Fruit fly (Drosophila melanogaster) whole organism, embryonic: ENCODE data around the gene Nup43.

Source experiments
- Atf6 ChIP-seq: fragments of 200-800 bp; sonication (Bioruptor generic); IDR thresholded peaks from 2 replicates; pipeline ENCODE4 v1.3.6; 2022; ENCODE audit warnings: missing biosample characterization, missing genetic modification characterization
- CG1024 ChIP-seq: fragments of 200-800 bp; sonication (Bioruptor generic); IDR thresholded peaks from 2 replicates; pipeline ENCODE4 v1.3.6; 2022; ENCODE audit warnings: missing biosample characterization, missing genetic modification characterization
- CG10431 ChIP-seq: fragments of 200-800 bp; sonication (Bioruptor generic); optimal IDR thresholded peaks from 3 replicates; lab custom pipeline; 2018; ENCODE audit warnings: missing biosample characterization, mild to moderate bottlenecking, missing genetic modification characterization
- CG10959 ChIP-seq: fragments of 200-800 bp; sonication (Bioruptor generic); IDR thresholded peaks from 2 replicates; pipeline ENCODE4 v1.3.6; 2022; ENCODE audit warnings: missing biosample characterization, missing genetic modification characterization
- CG11085 ChIP-seq: fragments of 200-800 bp; sonication (Bioruptor generic); IDR thresholded peaks from 2 replicates; pipeline ENCODE4 v1.3.6; 2022; ENCODE audit warnings: missing biosample characterization, missing genetic modification characterization
- CG13894 ChIP-seq: fragments of 200-800 bp; sonication (Bioruptor generic); optimal IDR thresholded peaks from 3 replicates; lab custom pipeline; 2018; ENCODE audit warnings: missing biosample characterization, mild to moderate bottlenecking, missing genetic modification characterization, moderate library complexity
- CG14441 ChIP-seq: fragments of 200-800 bp; sonication (Bioruptor generic); IDR thresholded peaks from 2 replicates; pipeline ENCODE4 v1.3.6; 2022; ENCODE audit warnings: missing biosample characterization, missing genetic modification characterization
- CG2889 ChIP-seq: fragments of 200-800 bp; sonication (Bioruptor generic); IDR thresholded peaks from 3 replicates; pipeline ENCODE4 v1.3.6; 2022; ENCODE audit warnings: missing biosample characterization, missing genetic modification characterization
- CG30020 ChIP-seq: fragments of 200-800 bp; optimal IDR thresholded peaks from 2 replicates; lab custom pipeline; 2019; ENCODE audit warnings: missing biosample characterization, mild to moderate bottlenecking, missing genetic modification characterization, moderate library complexity
- CG31388 ChIP-seq: fragments of 200-800 bp; sonication (Bioruptor generic); optimal IDR thresholded peaks from 2 replicates; lab custom pipeline; 2016; ENCODE audit warnings: missing biosample characterization, missing genetic modification characterization
- CG3847 ChIP-seq: fragments of 200-800 bp; sonication (Bioruptor generic); IDR thresholded peaks from 2 replicates; pipeline ENCODE4 v1.3.6; 2022; ENCODE audit warnings: missing biosample characterization, missing genetic modification characterization
- CG4282 ChIP-seq: fragments of 200-800 bp; sonication (Bioruptor generic); optimal IDR thresholded peaks from 2 replicates; lab custom pipeline; 2016; ENCODE audit warnings: missing biosample characterization, missing genetic modification characterization
- CG43689 ChIP-seq: fragments of 200-800 bp; sonication (Bioruptor generic); IDR thresholded peaks from 2 replicates; pipeline ENCODE4 v1.3.6; 2022; ENCODE audit warnings: missing biosample characterization, missing genetic modification characterization
- CG4707 ChIP-seq: fragments of 200-800 bp; sonication (Bioruptor generic); optimal IDR thresholded peaks from 2 replicates; lab custom pipeline; 2018; ENCODE audit warnings: missing biosample characterization, mild to moderate bottlenecking, missing genetic modification characterization, moderate library complexity
- CG4730 ChIP-seq: fragments of 200-800 bp; sonication (Bioruptor generic); IDR thresholded peaks from 2 replicates; pipeline ENCODE4 v1.3.6; 2022; ENCODE audit warnings: missing biosample characterization, missing genetic modification characterization
- CG5180 ChIP-seq: fragments of 200-800 bp; sonication (Bioruptor generic); optimal IDR thresholded peaks from 3 replicates; lab custom pipeline; 2017; ENCODE audit warnings: missing biosample characterization, missing genetic modification characterization, mild to moderate bottlenecking, moderate library complexity, missing genetic modification reagents
- CG6654 ChIP-seq: fragments of 200-800 bp; sonication (Bioruptor generic); optimal IDR thresholded peaks from 2 replicates; lab custom pipeline; 2017; ENCODE audit warnings: missing biosample characterization, mild to moderate bottlenecking, missing genetic modification characterization
- CG6689 ChIP-seq: fragments of 200-800 bp; sonication (Bioruptor generic); IDR thresholded peaks from 2 replicates; pipeline ENCODE4 v1.3.6; 2022; ENCODE audit warnings: missing biosample characterization, missing genetic modification characterization
- CTCF ChIP-seq: fragments of 200-800 bp; sonication (Bioruptor generic); optimal IDR thresholded peaks from 2 replicates; lab custom pipeline; 2017; ENCODE audit warnings: missing biosample characterization, mild to moderate bottlenecking, missing genetic modification characterization, moderate library complexity
- D ChIP-seq, 2 experiments: fragments of 200-800 bp in 1 of 2; fragments of >200 bp in 1 of 2; sonication (Bioruptor generic) in 1 of 2; optimal IDR thresholded peaks; 2 replicates in 1 of 2; 3 replicates in 1 of 2; lab custom pipeline; 2017; ENCODE audit warnings: mild to moderate bottlenecking in 1 of 2, missing biosample characterization in 1 of 2, missing genetic modification characterization in 1 of 2, missing genetic modification reagents in 1 of 2
- Dip2 ChIP-seq: fragments of 200-800 bp; sonication (Bioruptor generic); IDR thresholded peaks from 2 replicates; pipeline ENCODE4 v1.3.6; 2022; ENCODE audit warnings: missing biosample characterization, missing genetic modification characterization
- H15 ChIP-seq: fragments of 200-800 bp; sonication (Bioruptor generic); IDR thresholded peaks from 3 replicates; pipeline ENCODE4 v1.3.6; 2022; ENCODE audit warnings: missing biosample characterization, missing genetic modification characterization
- HHEX ChIP-seq: fragments of 200-800 bp; sonication (Bioruptor generic); optimal IDR thresholded peaks from 3 replicates; lab custom pipeline; 2017; ENCODE audit warnings: missing biosample characterization, mild to moderate bottlenecking, missing genetic modification characterization, missing genetic modification reagents
- HmgD ChIP-seq: fragments of 200-800 bp; sonication (Bioruptor generic); optimal IDR thresholded peaks from 3 replicates; lab custom pipeline; 2016; ENCODE audit warnings: missing biosample characterization, missing genetic modification characterization
- Mes4 ChIP-seq: fragments of 200-800 bp; sonication (Bioruptor generic); optimal IDR thresholded peaks from 2 replicates; lab custom pipeline; 2016; ENCODE audit warnings: missing biosample characterization, missing genetic modification characterization
- Nf-YB ChIP-seq: fragments of 200-800 bp; sonication (Bioruptor generic); optimal IDR thresholded peaks from 3 replicates; lab custom pipeline; 2019; ENCODE audit warnings: missing biosample characterization, mild to moderate bottlenecking, missing genetic modification characterization, moderate library complexity
- NfI ChIP-seq: fragments of 200-800 bp; sonication (Bioruptor generic); optimal IDR thresholded peaks from 3 replicates; lab custom pipeline; 2018; ENCODE audit warnings: missing biosample characterization, mild to moderate bottlenecking, missing genetic modification characterization, moderate library complexity
- PHDP ChIP-seq: fragments of 200-800 bp; sonication (Bioruptor generic); optimal IDR thresholded peaks from 3 replicates; lab custom pipeline; 2018; ENCODE audit warnings: missing biosample characterization, mild to moderate bottlenecking, missing genetic modification characterization, moderate library complexity
- Rfx ChIP-seq: fragments of 200-800 bp; sonication (Bioruptor generic); IDR thresholded peaks from 2 replicates; pipeline ENCODE4 v1.3.6; 2022; ENCODE audit warnings: missing biosample characterization, missing genetic modification characterization
- Side ChIP-seq: fragments of 200-800 bp; sonication (Bioruptor generic); optimal IDR thresholded peaks from 2 replicates; lab custom pipeline; 2016; ENCODE audit warnings: missing biosample characterization, missing genetic modification characterization
- Sin3A ChIP-seq: fragments of >200 bp; optimal IDR thresholded peaks from 2 replicates; lab custom pipeline; 2018
- Tbp ChIP-seq: fragments of >200 bp; optimal IDR thresholded peaks from 2 replicates; lab custom pipeline; 2018; ENCODE audit warnings: missing biosample characterization, missing genetic modification characterization
- ac ChIP-seq: fragments of 200-800 bp; sonication (Bioruptor generic); optimal IDR thresholded peaks from 3 replicates; lab custom pipeline; 2017; ENCODE audit warnings: missing biosample characterization, mild to moderate bottlenecking, missing genetic modification characterization
- chif ChIP-seq, 2 experiments: fragments of 200-800 bp; sonication (Bioruptor generic); optimal IDR thresholded peaks; 3 replicates each; lab custom pipeline; 2016; ENCODE audit warnings: missing biosample characterization in 2 of 2, missing genetic modification characterization in 2 of 2
- crp ChIP-seq, 2 experiments: fragments of 200-800 bp; sonication (Bioruptor generic); optimal IDR thresholded peaks; 2 replicates in 1 of 2; 3 replicates in 1 of 2; lab custom pipeline; 2017; ENCODE audit warnings: missing biosample characterization in 2 of 2, missing genetic modification characterization in 2 of 2, mild to moderate bottlenecking in 1 of 2, moderate library complexity in 1 of 2
- dati ChIP-seq: fragments of 200-800 bp; sonication (Bioruptor generic); IDR thresholded peaks from 2 replicates; pipeline ENCODE4 v1.3.6; 2022; ENCODE audit warnings: missing biosample characterization, missing genetic modification characterization
- disco-r ChIP-seq: fragments of 200-800 bp; sonication (Bioruptor generic); optimal IDR thresholded peaks from 2 replicates; lab custom pipeline; 2016; ENCODE audit warnings: missing biosample characterization, missing genetic modification characterization
- exex ChIP-seq: fragments of 200-800 bp; sonication (Bioruptor generic); optimal IDR thresholded peaks from 4 replicates; lab custom pipeline; 2018; ENCODE audit warnings: missing biosample characterization, mild to moderate bottlenecking, missing genetic modification characterization, moderate library complexity
- fd102C ChIP-seq: fragments of 200-800 bp; sonication (Bioruptor generic); optimal IDR thresholded peaks from 2 replicates; lab custom pipeline; 2018; ENCODE audit warnings: missing biosample characterization, mild to moderate bottlenecking, missing genetic modification characterization, moderate library complexity
- fd3F ChIP-seq: fragments of 200-800 bp; sonication (Bioruptor generic); optimal IDR thresholded peaks from 2 replicates; lab custom pipeline; 2018; ENCODE audit warnings: missing biosample characterization, mild to moderate bottlenecking, missing genetic modification characterization, moderate library complexity
- ind ChIP-seq: fragments of 200-800 bp; sonication (Bioruptor generic); optimal IDR thresholded peaks from 3 replicates; lab custom pipeline; 2016; ENCODE audit warnings: missing biosample characterization, missing genetic modification characterization
- jing ChIP-seq: fragments of 200-800 bp; sonication (Bioruptor generic); optimal IDR thresholded peaks from 2 replicates; lab custom pipeline; 2018; ENCODE audit warnings: missing biosample characterization, mild to moderate bottlenecking, missing genetic modification characterization
- knrl ChIP-seq: fragments of 200-800 bp; sonication (Bioruptor generic); IDR thresholded peaks from 3 replicates; pipeline ENCODE4 v1.3.6; 2022; ENCODE audit warnings: missing biosample characterization, missing genetic modification characterization; ENCODE audit not compliant: partially characterized antibody
- nmo ChIP-seq: fragments of 200-800 bp; sonication (Bioruptor generic); optimal IDR thresholded peaks from 2 replicates; lab custom pipeline; 2018; ENCODE audit warnings: missing biosample characterization, mild to moderate bottlenecking, missing genetic modification characterization, moderate library complexity
- p53 ChIP-seq: fragments of 200-800 bp; sonication (Bioruptor generic); optimal IDR thresholded peaks from 2 replicates; lab custom pipeline; 2016; ENCODE audit warnings: missing biosample characterization, missing genetic modification characterization
- pros ChIP-seq: fragments of 200-800 bp; sonication (Bioruptor generic); optimal IDR thresholded peaks from 3 replicates; lab custom pipeline; 2019; ENCODE audit warnings: missing biosample characterization, mild to moderate bottlenecking, missing genetic modification characterization, moderate library complexity
- sens-2 ChIP-seq: fragments of 200-800 bp; sonication (Bioruptor generic); IDR thresholded peaks from 2 replicates; pipeline ENCODE4 v1.3.6; 2022; ENCODE audit warnings: missing biosample characterization, missing genetic modification characterization
- so ChIP-seq: fragments of 200-800 bp; sonication (Bioruptor generic); IDR thresholded peaks from 3 replicates; pipeline ENCODE4 v1.3.6; 2022; ENCODE audit warnings: missing biosample characterization, missing genetic modification characterization
- zen ChIP-seq: fragments of 200-800 bp; sonication (Bioruptor generic); optimal IDR thresholded peaks from 3 replicates; lab custom pipeline; 2018; ENCODE audit warnings: missing biosample characterization, mild to moderate bottlenecking, missing genetic modification characterization, moderate library complexity

Nup43 gene

DNA sequence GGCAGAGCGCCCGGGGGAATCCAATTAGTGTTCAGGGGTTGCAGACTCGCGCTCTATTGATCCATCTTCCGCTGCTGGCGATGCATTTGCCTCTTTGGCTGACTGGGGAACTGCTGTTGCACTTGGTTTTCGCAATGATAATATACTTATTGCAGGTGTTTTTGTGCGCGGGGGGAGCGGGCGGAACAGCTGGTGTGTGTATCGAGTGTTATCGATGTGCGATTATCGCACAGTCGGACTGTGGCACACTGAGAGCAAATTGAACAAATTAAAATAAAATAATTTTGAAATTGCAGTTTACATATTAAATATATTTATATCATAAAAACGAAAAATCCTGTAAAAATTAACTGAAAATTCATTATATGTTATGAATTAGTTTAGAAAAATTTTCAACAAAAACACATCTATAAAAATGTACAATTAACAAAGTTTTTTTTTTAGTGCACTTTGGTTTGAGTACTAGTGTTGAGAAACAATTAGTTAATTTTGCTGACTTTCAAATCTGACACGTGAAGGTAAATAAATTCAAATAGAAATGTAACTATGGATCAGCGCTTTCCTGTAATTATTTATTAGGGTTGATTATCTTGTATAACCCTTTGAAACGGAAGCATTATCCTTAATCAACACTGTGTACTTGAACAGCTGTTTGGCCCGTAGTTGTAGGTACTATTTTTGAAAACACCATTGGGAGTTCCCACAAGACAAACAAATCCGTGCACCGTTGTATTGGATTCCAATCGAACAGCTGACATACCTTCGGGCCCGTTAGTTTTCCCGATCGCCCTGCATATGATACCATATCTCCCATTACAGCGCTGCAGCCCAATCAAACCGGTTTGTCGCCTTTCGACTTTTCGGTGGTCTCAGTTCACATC lies 36.4 kb downstream of the Nup43 start, which contains the start of the genes Wdr37 and koko:
Gene Wdr37, minus strand, starts transcription at position 168 of the 881 bp plus-strand sequence.
Gene koko, plus strand, starts transcription at position 478 of the 881 bp plus-strand sequence.
- TF ChIP-seq CG10431 (GFP tag; lab: Kevin White, UChicago): peak; percentile 70
- peak; percentile 97 for TF ChIP-seq Rfx (GFP tag; lab: Robert Waterston, UW)
- peak; percentile 96 for TF ChIP-seq CG10959
- TF ChIP-seq dati: peak; percentile 82; the same call in 1 of the 2 replicates
- TF ChIP-seq Dip2 (GFP tag; lab: Robert Waterston, UW): peak; percentile 50; the same call in 1 of the 2 replicates
- TF ChIP-seq pros (GFP tag; lab: Kevin White, UChicago): peak; percentile 57
- peak; percentile 97 for TF ChIP-seq PHDP (tag; lab: Kevin White, UChicago)
- peak; percentile 95 for TF ChIP-seq CG2889
- TF ChIP-seq CG4730 (GFP tag; lab: Robert Waterston, UW): peak; percentile 98
- TF ChIP-seq HmgD: peak; percentile 52
- peak; percentile 35 to 85 for TF ChIP-seq chif (GFP tag; optimal IDR thresholded peaks at IDR 0.05; lab: Kevin White, UChicago)
- TF ChIP-seq so (GFP tag; lab: Robert Waterston, UW): peak; percentile 90
- TF ChIP-seq ind (GFP tag; lab: Kevin White, UChicago): peak; percentile 96
- peak; percentile 52 for TF ChIP-seq CG5180 (GFP tag; lab: Kevin White, UChicago)
- TF ChIP-seq CG4282 (GFP tag; lab: Kevin White, UChicago): no peak
- no peak for TF ChIP-seq Tbp (GFP tag; lab: Kevin White, UChicago)
- peak; percentile 95 for TF ChIP-seq CG14441 (GFP tag; lab: Robert Waterston, UW)
- peak; percentile 1 for TF ChIP-seq Sin3A (lab: Kevin White, UChicago)
- peak; percentile 98 for TF ChIP-seq Atf6
- TF ChIP-seq Side (GFP tag; lab: Kevin White, UChicago): peak; percentile 82
- TF ChIP-seq Nf-YB (GFP tag; lab: Kevin White, UChicago): peak; percentile 86
- TF ChIP-seq D (optimal IDR thresholded peaks at IDR 0.05; lab: Kevin White, UChicago): no peak
- TF ChIP-seq D (GFP tag; optimal IDR thresholded peaks at IDR 0.05; lab: Kevin White, UChicago): peak; percentile 94
- peak; percentile 44 for TF ChIP-seq CTCF (GFP tag; lab: Kevin White, UChicago)
- TF ChIP-seq sens-2 (GFP tag; lab: Robert Waterston, UW): peak; percentile 78
- peak; percentile 92 for TF ChIP-seq CG1024 (GFP tag; lab: Robert Waterston, UW)
- peak; percentile 85 for TF ChIP-seq exex (tag; lab: Kevin White, UChicago)
- TF ChIP-seq CG6654 (GFP tag; lab: Kevin White, UChicago): peak; percentile 76
- TF ChIP-seq CG11085: peak; percentile 98
- TF ChIP-seq CG30020: peak; percentile 87
- TF ChIP-seq CG13894: peak; percentile 92
- TF ChIP-seq nmo (GFP tag; lab: Kevin White, UChicago): peak; percentile 99
- peak; percentile 58 for TF ChIP-seq Mes4 (GFP tag; lab: Kevin White, UChicago)
- peak; percentile 92 for TF ChIP-seq CG31388 (GFP tag; lab: Kevin White, UChicago)
- TF ChIP-seq p53 (GFP tag; lab: Kevin White, UChicago): peak; percentile 46
- peak; percentile 95 for TF ChIP-seq fd3F (GFP tag; lab: Kevin White, UChicago)
- peak; percentile 91 for TF ChIP-seq HHEX
- peak; percentile 71 to 90 for TF ChIP-seq crp (GFP tag; optimal IDR thresholded peaks at IDR 0.05; lab: Kevin White, UChicago)
- TF ChIP-seq fd102C (GFP tag; lab: Kevin White, UChicago): peak; percentile 40
- peak; percentile 99 for TF ChIP-seq CG6689 (GFP tag; lab: Robert Waterston, UW)
- TF ChIP-seq disco-r (GFP tag; lab: Kevin White, UChicago): peak; percentile 26
- TF ChIP-seq CG4707: peak; percentile 44
- TF ChIP-seq H15 (GFP tag; lab: Robert Waterston, UW): peak; percentile 94
- TF ChIP-seq CG3847 (GFP tag; lab: Robert Waterston, UW): peak; percentile 98
- peak; percentile 51 for TF ChIP-seq knrl (GFP tag; lab: Robert Waterston, UW)
- TF ChIP-seq NfI (GFP tag; lab: Kevin White, UChicago): peak; percentile 90
- peak; percentile 94 for TF ChIP-seq CG43689 (GFP tag; lab: Robert Waterston, UW)
- peak; percentile 77 for TF ChIP-seq jing
- peak; percentile 65 for TF ChIP-seq ac (GFP tag; lab: Kevin White, UChicago)
- TF ChIP-seq zen (tag; lab: Kevin White, UChicago): peak; percentile 98
